Fruit fly (Drosophila melanogaster): Measurements from ENCODE around the gene atk.

atk gene

DNA sequence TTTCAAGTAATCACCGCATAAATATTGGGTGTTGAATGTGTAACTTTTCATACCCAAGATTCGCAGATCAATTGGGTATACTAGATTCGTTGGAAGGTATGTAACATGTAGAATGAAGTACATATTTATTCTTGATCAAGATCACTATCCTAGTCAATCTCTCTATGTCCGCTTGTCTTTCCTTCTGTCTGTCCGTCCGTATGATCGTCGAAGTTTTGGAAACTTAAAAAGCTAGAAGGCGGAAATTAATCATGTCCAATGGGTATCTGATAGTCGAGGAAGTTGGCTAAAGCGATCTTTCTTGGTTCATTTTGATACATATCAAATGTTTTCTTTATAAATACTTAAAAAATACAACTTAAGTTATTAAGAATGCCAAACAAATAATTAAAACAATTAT lies 23.0 kb upstream of the atk start (continued):
- no peak for TF ChIP-seq fd96Cb (tag; optimal IDR thresholded peaks at IDR 0.05)
- TF ChIP-seq mld (GFP tag; IDR thresholded peaks at IDR 0.05; ENCODE audit: partially characterized antibody): 0 out of 3 replicates have a peak, but pooled peaks have one; percentile 45
- peak; percentile 61 for TF ChIP-seq vnd (GFP tag; IDR thresholded peaks at IDR 0.05; ENCODE audit: partially characterized antibody)
- no peak for TF ChIP-seq H15 (GFP tag; IDR thresholded peaks at IDR 0.05)
- no peak for TF ChIP-seq CG12155 (GFP tag; optimal IDR thresholded peaks at IDR 0.05)
- no peak for TF ChIP-seq H2.0 (GFP tag; IDR thresholded peaks at IDR 0.05)
- TF ChIP-seq peb (GFP tag; IDR thresholded peaks at IDR 0.05): no peak
- no peak for TF ChIP-seq Fer1 (GFP tag; optimal IDR thresholded peaks at IDR 0.05)
- TF ChIP-seq nerfin-2 (GFP tag; IDR thresholded peaks at IDR 0.05; ENCODE audit: partially characterized antibody): peak; percentile 59; the same call in 1 of the 2 replicates
- TF ChIP-seq CG6791 (GFP tag; IDR thresholded peaks at IDR 0.05; ENCODE audit: partially characterized antibody): 0 out of 3 replicates have a peak, but pooled peaks have one; percentile 20

DNA sequence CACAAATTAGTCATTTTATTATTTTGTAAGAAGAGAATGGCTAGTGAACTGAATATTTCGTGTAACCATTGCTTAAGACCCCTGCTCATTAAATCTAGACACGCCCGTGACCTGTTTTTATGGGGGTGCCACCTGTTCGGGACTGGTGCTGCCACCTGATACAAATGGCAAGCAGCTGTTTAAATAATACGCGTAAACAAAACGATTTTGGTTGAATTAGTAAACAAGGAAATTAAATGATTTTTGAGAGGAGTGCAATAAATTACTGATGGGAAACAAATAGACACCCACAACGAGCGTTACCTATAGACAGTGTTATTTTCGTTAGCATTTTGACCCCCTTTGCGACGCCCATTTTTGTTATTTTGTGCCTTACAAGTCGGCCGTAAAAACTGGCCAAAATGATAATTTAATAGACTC lies 10.1 kb upstream of the atk start:
- TF ChIP-seq CG6254 (GFP tag; optimal IDR thresholded peaks at IDR 0.05) (peak; percentile 59), wek (GFP tag; optimal IDR thresholded peaks at IDR 0.05) (peak; percentile 69), CG14050 (GFP tag; IDR thresholded peaks at IDR 0.05) (no peak), CG18476 (GFP tag; optimal IDR thresholded peaks at IDR 0.05) (peak; percentile 86), bsh (GFP tag; optimal IDR thresholded peaks at IDR 0.05) (peak in 1 of 2 experiments; percentile 79), CG14860 (GFP tag; IDR thresholded peaks at IDR 0.05; ENCODE audit: partially characterized antibody) (no peak), CoRest (tag; optimal IDR thresholded peaks at IDR 0.05) (peak; percentile 89), ind (GFP tag; optimal IDR thresholded peaks at IDR 0.05) (peak; percentile 93), CG14441 (GFP tag; IDR thresholded peaks at IDR 0.05) (no peak), eve (GFP tag; optimal IDR thresholded peaks at IDR 0.05) (no peak), CG7839 (tag; optimal IDR thresholded peaks at IDR 0.05) (peak; percentile 85), CG1233 (GFP tag; optimal IDR thresholded peaks at IDR 0.05) (peak; percentile 84), gro (GFP tag; optimal IDR thresholded peaks at IDR 0.05) (peak; percentile 90), zf30C (GFP tag; optimal IDR thresholded peaks at IDR 0.05) (no peak), CG34224 (GFP tag; IDR thresholded peaks at IDR 0.05; ENCODE audit: partially characterized antibody) (no peak), kay (GFP tag; optimal IDR thresholded peaks at IDR 0.05) (peak; percentile 76), CG4360 (GFP tag; IDR thresholded peaks at IDR 0.05) (no peak), Oli (tag; optimal IDR thresholded peaks at IDR 0.05) (peak; percentile 66), CG13775 (GFP tag; optimal IDR thresholded peaks at IDR 0.05) (peak; percentile 82), cg (GFP tag; optimal IDR thresholded peaks at IDR 0.05) (no peak), exex (tag; optimal IDR thresholded peaks at IDR 0.05) (peak; percentile 64), Eip74EF (GFP tag; optimal IDR thresholded peaks at IDR 0.05) (peak in 1 of 2 experiments; percentile 76), Fer3 (tag; optimal IDR thresholded peaks at IDR 0.05) (peak; percentile 91), gce (GFP tag; IDR thresholded peaks at IDR 0.05) (no peak), CHES-1-like (GFP tag; optimal IDR thresholded peaks at IDR 0.05) (peak; percentile 92), Hmx (GFP tag; optimal IDR thresholded peaks at IDR 0.05) (peak; percentile 34), CG1024 (GFP tag; IDR thresholded peaks at IDR 0.05) (no peak), CG12155 (GFP tag; optimal IDR thresholded peaks at IDR 0.05) (peak; percentile 88), Nf-YC (tag; optimal IDR thresholded peaks at IDR 0.05) (peak; percentile 81), Myb (GFP tag; optimal IDR thresholded peaks at IDR 0.05) (peak; percentile 76), gfzf (GFP tag; optimal IDR thresholded peaks at IDR 0.05) (peak; percentile 19), lov (optimal IDR thresholded peaks at IDR 0.05) (no peak), lov (GFP tag; IDR thresholded peaks at IDR 0.05) (no peak), chm (GFP tag; IDR thresholded peaks at IDR 0.05) (no peak), CG2875 (GFP tag; optimal IDR thresholded peaks at IDR 0.05) (peak; percentile 73), CG7556 (GFP tag; optimal IDR thresholded peaks at IDR 0.05) (peak; percentile 84), CG11093 (GFP tag; IDR thresholded peaks at IDR 0.05) (peak; percentile 69; the same call in 2 of the 3 replicates), Hr51 (GFP tag; optimal IDR thresholded peaks at IDR 0.05) (peak; percentile 87 to 92), trh (GFP tag; optimal IDR thresholded peaks at IDR 0.05) (peak; percentile 84)
